Fruit fly (Drosophila melanogaster): ENCODE data around the gene CG4213.

CG4213 gene

dm6 chr2L:419620-420184 lies 17.7 kb upstream of the CG4213 start, which contains the start of the genes CG13690 and RpLP1 (continued):
- TF ChIP-seq BEAF-32 (GFP tag; optimal IDR thresholded peaks at IDR 0.05) (peak; percentile 58), Sry-δ (GFP tag; optimal IDR thresholded peaks at IDR 0.05) (peak; percentile 58), yki (optimal IDR thresholded peaks at IDR 0.05) (no peak), Doc2 (GFP tag; IDR thresholded peaks at IDR 0.05) (no peak), ham (GFP tag; IDR thresholded peaks at IDR 0.05) (no peak), NfI (GFP tag; optimal IDR thresholded peaks at IDR 0.05) (peak; percentile 81), Hr3 (GFP tag; optimal IDR thresholded peaks at IDR 0.05) (peak; percentile 1), pnt (GFP tag; optimal IDR thresholded peaks at IDR 0.05) (no peak), ewg (GFP tag; optimal IDR thresholded peaks at IDR 0.05) (peak; percentile 61), unpg (GFP tag; optimal IDR thresholded peaks at IDR 0.05) (peak; percentile 73), usp (GFP tag; optimal IDR thresholded peaks at IDR 0.05) (no peak), Jarid2 (GFP tag; optimal IDR thresholded peaks at IDR 0.05) (peak; percentile 64), CG12659 (GFP tag; optimal IDR thresholded peaks at IDR 0.05) (peak; percentile 92), dimm (GFP tag; IDR thresholded peaks at IDR 0.05) (no peak), sr (GFP tag; IDR thresholded peaks at IDR 0.05) (peak; percentile 61; the same call in 1 of the 3 replicates), CG15073 (GFP tag; optimal IDR thresholded peaks at IDR 0.05) (no peak), CG4328 (GFP tag; optimal IDR thresholded peaks at IDR 0.05) (peak; percentile 89), sens (GFP tag) (peak; percentile 95), CG11093 (GFP tag; IDR thresholded peaks at IDR 0.05) (no peak), pb (GFP tag; optimal IDR thresholded peaks at IDR 0.05) (peak; percentile 66), HLHmδ (GFP tag; optimal IDR thresholded peaks at IDR 0.05) (peak; percentile 84), lilli (GFP tag; optimal IDR thresholded peaks at IDR 0.05) (peak; percentile 49), CG18262 (tag; optimal IDR thresholded peaks at IDR 0.05) (peak; percentile 74), CG8924 (tag; optimal IDR thresholded peaks at IDR 0.05) (peak; percentile 92), CG10267 (tag; optimal IDR thresholded peaks at IDR 0.05) (peak; percentile 86), CG32532 (GFP tag; IDR thresholded peaks at IDR 0.05) (peak; percentile 72), CG2129 (GFP tag; IDR thresholded peaks at IDR 0.05; ENCODE audit: partially characterized antibody) (no peak), CG3847 (GFP tag; IDR thresholded peaks at IDR 0.05) (peak; percentile 49), CG13624 (GFP tag; optimal IDR thresholded peaks at IDR 0.05) (peak; percentile 70), CG17186 (GFP tag; optimal IDR thresholded peaks at IDR 0.05) (peak; percentile 83), row (GFP tag; IDR thresholded peaks at IDR 0.05) (peak; percentile 45; the same call in 2 of the 3 replicates), CG6854 (GFP tag; optimal IDR thresholded peaks at IDR 0.05) (peak; percentile 64), Bdp1 (GFP tag; optimal IDR thresholded peaks at IDR 0.05) (peak; percentile 50), fd64A (GFP tag; optimal IDR thresholded peaks at IDR 0.05) (peak; percentile 70), dpn (GFP tag; optimal IDR thresholded peaks at IDR 0.05) (peak; percentile 45 to 76), Lpt (GFP tag; optimal IDR thresholded peaks at IDR 0.05) (no peak), CG6175 (GFP tag; IDR thresholded peaks at IDR 0.05) (no peak), CG7372 (GFP tag; IDR thresholded peaks at IDR 0.05) (peak; percentile 36; the same call in 1 of the 2 replicates), sob (GFP tag; IDR thresholded peaks at IDR 0.05) (0 out of 2 replicates have a peak, but pooled peaks have one; percentile 64), pzg (GFP tag; optimal IDR thresholded peaks at IDR 0.05) (peak; percentile 86), dati (GFP tag; IDR thresholded peaks at IDR 0.05) (no peak), Antp (GFP tag; optimal IDR thresholded peaks at IDR 0.05) (no peak), CG16779 (GFP tag; IDR thresholded peaks at IDR 0.05) (peak; percentile 58; the same call in 1 of the 2 replicates), CG31388 (GFP tag; optimal IDR thresholded peaks at IDR 0.05) (no peak), D19A (tag; optimal IDR thresholded peaks at IDR 0.05) (no peak), Myb (GFP tag; optimal IDR thresholded peaks at IDR 0.05) (peak; percentile 46), CG13424 (tag; optimal IDR thresholded peaks at IDR 0.05) (peak; percentile 61), Opbp (GFP tag; IDR thresholded peaks at IDR 0.05; ENCODE audit: partially characterized antibody) (no peak), CG1024 (GFP tag; IDR thresholded peaks at IDR 0.05) (peak; percentile 43; the same call in 1 of the 2 replicates), Max (GFP tag; optimal IDR thresholded peaks at IDR 0.05) (peak; percentile 80), CG15601 (tag; optimal IDR thresholded peaks at IDR 0.05) (peak; percentile 86)

Data from whole organism, embryonic.